Fruit fly (Drosophila melanogaster) whole organism, wandering third instar larva: ENCODE measurements around the gene tutl.

ENCODE experiments used
- Abd-B ChIP-seq: fragments of >200 bp; optimal IDR thresholded peaks from 2 replicates; lab custom pipeline; 2017; ENCODE audit warnings: missing biosample characterization, missing genetic modification characterization
- CG32264 ChIP-seq: fragments of 200-800 bp; sonication (Bioruptor generic); optimal IDR thresholded peaks from 2 replicates; lab custom pipeline; 2016; ENCODE audit warnings: missing biosample characterization, missing genetic modification characterization
- Dif ChIP-seq: fragments of 200-275, 200-300 bp; sonication (Bioruptor generic); optimal IDR thresholded peaks from 2 replicates; lab custom pipeline; 2018; ENCODE audit warnings: missing biosample characterization, missing genetic modification characterization; ENCODE audit not compliant: partially characterized antibody
- HLH106 ChIP-seq: fragments of 200-800 bp; optimal IDR thresholded peaks from 3 replicates; lab custom pipeline; 2019; ENCODE audit warnings: missing biosample characterization, mild to moderate bottlenecking, missing genetic modification characterization, moderate library complexity
- Hnf4 ChIP-seq: fragments of 200-800 bp; sonication (Bioruptor generic); optimal IDR thresholded peaks from 2 replicates; lab custom pipeline; 2016; ENCODE audit warnings: missing biosample characterization, mild to moderate bottlenecking, missing genetic modification characterization
- Jra ChIP-seq: sonication (Bioruptor generic); optimal IDR thresholded peaks from 2 replicates; lab custom pipeline; 2016; ENCODE audit warnings: missing biosample characterization, missing genetic modification characterization
- Mio ChIP-seq: sonication (Bioruptor generic); optimal IDR thresholded peaks from 2 replicates; lab custom pipeline; 2016; ENCODE audit warnings: missing biosample characterization, missing genetic modification characterization
- Myc ChIP-seq: fragments of >200 bp; optimal IDR thresholded peaks from 2 replicates; lab custom pipeline; 2017
- OdsH ChIP-seq: fragments of 200-800 bp; sonication (Bioruptor generic); optimal IDR thresholded peaks from 2 replicates; lab custom pipeline; 2016; ENCODE audit warnings: missing biosample characterization, mild to moderate bottlenecking, missing genetic modification characterization
- Sp1 ChIP-seq: fragments of 200-800 bp; sonication (Bioruptor generic); optimal IDR thresholded peaks from 3 replicates; lab custom pipeline; 2019; ENCODE audit warnings: missing biosample characterization, mild to moderate bottlenecking, missing genetic modification characterization, moderate library complexity
- br ChIP-seq: fragments of 200-800 bp; sonication (Bioruptor generic); optimal IDR thresholded peaks from 2 replicates; lab custom pipeline; 2016; ENCODE audit warnings: missing biosample characterization, missing genetic modification characterization
- brk ChIP-seq: fragments of 200-800 bp; sonication (Bioruptor generic); optimal IDR thresholded peaks from 2 replicates; lab custom pipeline; 2016; ENCODE audit warnings: missing biosample characterization, mild to moderate bottlenecking, missing genetic modification characterization
- h ChIP-seq: fragments of 200-800 bp; sonication (Bioruptor generic); optimal IDR thresholded peaks from 3 replicates; lab custom pipeline; 2016; ENCODE audit warnings: missing biosample characterization, mild to moderate bottlenecking, missing genetic modification characterization
- psq ChIP-seq: fragments of 200-800 bp; sonication (Bioruptor generic); optimal IDR thresholded peaks from 3 replicates; lab custom pipeline; 2017; ENCODE audit warnings: missing biosample characterization, mild to moderate bottlenecking, missing genetic modification characterization, moderate library complexity

dm6 chr2L:4296887-4297286 lies 13.9 kb downstream of the tutl start:
- TF ChIP-seq br (GFP tag; lab: Kevin White, UChicago) (no peak), brk (GFP tag; lab: Kevin White, UChicago) (no peak), Myc (lab: Kevin White, UChicago) (no peak), Abd-B (no peak), Mio (GFP tag; lab: Kevin White, UChicago) (no peak), Hnf4 (no peak), Jra (GFP tag; lab: Kevin White, UChicago) (no peak), Sp1 (GFP tag; lab: Kevin White, UChicago) (no peak), h (GFP tag; lab: Kevin White, UChicago) (no peak), OdsH (GFP tag; lab: Kevin White, UChicago) (no peak), Dif (GFP tag; lab: Kevin White, UChicago) (no peak), psq (no peak), HLH106 (tag; lab: Kevin White, UChicago) (no peak), CG32264 (GFP tag; lab: Kevin White, UChicago) (no peak)
